Fruit fly (Drosophila melanogaster): Measurements from ENCODE around the gene CG31883.

DNA sequence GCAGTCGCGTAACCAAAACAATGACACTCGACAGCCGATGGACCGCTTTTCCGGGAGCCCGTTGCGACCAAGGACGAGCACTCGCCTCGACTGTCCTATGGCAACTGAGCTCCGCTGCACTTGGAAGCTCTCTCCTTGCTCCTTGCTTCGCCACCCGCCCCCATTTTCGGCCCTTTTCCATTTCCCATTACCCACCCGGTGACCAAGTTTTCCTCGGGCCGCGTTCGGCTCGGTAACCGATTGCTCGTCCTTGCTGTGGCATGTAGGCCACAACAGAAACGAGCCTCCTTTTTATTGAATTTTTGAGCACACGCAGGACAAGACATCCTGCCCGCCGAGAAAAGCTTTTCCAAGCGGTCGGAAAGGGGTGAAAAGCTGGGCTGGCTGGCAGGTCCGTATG lies 38.3 kb downstream of the CG31883 start, which contains the start of gene jp:
- TF ChIP-seq psq (GFP tag; optimal IDR thresholded peaks at IDR 0.05) (no peak), dmrt93B (GFP tag; optimal IDR thresholded peaks at IDR 0.05) (no peak), woc (GFP tag; optimal IDR thresholded peaks at IDR 0.05) (no peak), Myc (optimal IDR thresholded peaks at IDR 0.05) (no peak), Abd-B (GFP tag; optimal IDR thresholded peaks at IDR 0.05) (no peak), HLH106 (tag; optimal IDR thresholded peaks at IDR 0.05) (no peak), OdsH (GFP tag; optimal IDR thresholded peaks at IDR 0.05) (no peak), br (GFP tag; optimal IDR thresholded peaks at IDR 0.05) (no peak), pan (optimal IDR thresholded peaks at IDR 0.05) (no peak), tai (GFP tag; optimal IDR thresholded peaks at IDR 0.05) (no peak), Dif (GFP tag; optimal IDR thresholded peaks at IDR 0.05; ENCODE audit: partially characterized antibody) (no peak), Hr83 (GFP tag; optimal IDR thresholded peaks at IDR 0.05; ENCODE audit: poor library complexity, severe bottlenecking) (no peak)

Measured in whole organism, wandering third instar larva.